Fruit fly (Drosophila melanogaster) whole organism, embryonic: ENCODE measurements around the gene Tim9b.
A peak's percentile ranks its signal among the peaks of the same experiment; 100 is the strongest.

Experiments
- Abd-B ChIP-seq: fragments of 200-800 bp; sonication (Bioruptor generic); optimal IDR thresholded peaks from 2 replicates; lab custom pipeline; 2018; ENCODE audit warnings: missing biosample characterization, mild to moderate bottlenecking, missing genetic modification characterization, moderate library complexity
- Ada2b ChIP-seq: fragments of 200-800 bp; sonication (Bioruptor generic); IDR thresholded peaks from 2 replicates; pipeline ENCODE4 v1.3.6; 2022; ENCODE audit warnings: missing biosample characterization, missing genetic modification characterization
- Asciz ChIP-seq: fragments of 200-800 bp; sonication (Bioruptor generic); optimal IDR thresholded peaks from 2 replicates; lab custom pipeline; 2017; ENCODE audit warnings: missing biosample characterization, mild to moderate bottlenecking, missing genetic modification characterization, missing genetic modification reagents
- CG1024 ChIP-seq: fragments of 200-800 bp; sonication (Bioruptor generic); IDR thresholded peaks from 2 replicates; pipeline ENCODE4 v1.3.6; 2022; ENCODE audit warnings: missing biosample characterization, missing genetic modification characterization
- CG10267 ChIP-seq: fragments of 200-800 bp; sonication (Bioruptor generic); optimal IDR thresholded peaks from 2 replicates; lab custom pipeline; 2018; ENCODE audit warnings: missing biosample characterization, mild to moderate bottlenecking, missing genetic modification characterization, moderate library complexity
- CG12744 ChIP-seq: fragments of 200-800 bp; sonication (Bioruptor generic); optimal IDR thresholded peaks from 2 replicates; lab custom pipeline; 2016; ENCODE audit warnings: missing biosample characterization, missing genetic modification characterization
- CG14667 ChIP-seq: fragments of 200-800 bp; sonication (Bioruptor generic); IDR thresholded peaks from 2 replicates; pipeline ENCODE4 v1.3.6; 2022; ENCODE audit warnings: missing biosample characterization, missing genetic modification characterization
- CG17186 ChIP-seq: fragments of 200-800 bp; sonication (Bioruptor generic); optimal IDR thresholded peaks from 3 replicates; lab custom pipeline; 2017; ENCODE audit warnings: missing biosample characterization, missing genetic modification reagents, missing genetic modification characterization
- CG17359 ChIP-seq: fragments of 200-800 bp; sonication (Bioruptor generic); optimal IDR thresholded peaks from 3 replicates; lab custom pipeline; 2018; ENCODE audit warnings: missing biosample characterization, mild to moderate bottlenecking, missing genetic modification characterization, moderate library complexity
- CG17829 ChIP-seq: fragments of 200-800 bp; optimal IDR thresholded peaks from 2 replicates; lab custom pipeline; 2019; ENCODE audit warnings: missing biosample characterization, mild to moderate bottlenecking, missing genetic modification characterization, moderate library complexity
- CG18476 ChIP-seq: fragments of 200-800 bp; sonication (Bioruptor generic); optimal IDR thresholded peaks from 2 replicates; lab custom pipeline; 2016; ENCODE audit warnings: missing biosample characterization, mild to moderate bottlenecking, missing genetic modification characterization
- CG2120 ChIP-seq: fragments of 200-800 bp; sonication (Bioruptor generic); optimal IDR thresholded peaks from 3 replicates; lab custom pipeline; 2016; ENCODE audit warnings: missing biosample characterization, missing genetic modification characterization
- CG4282 ChIP-seq: fragments of 200-800 bp; sonication (Bioruptor generic); optimal IDR thresholded peaks from 2 replicates; lab custom pipeline; 2016; ENCODE audit warnings: missing biosample characterization, missing genetic modification characterization
- CG43689 ChIP-seq: fragments of 200-800 bp; sonication (Bioruptor generic); IDR thresholded peaks from 2 replicates; pipeline ENCODE4 v1.3.6; 2022; ENCODE audit warnings: missing biosample characterization, missing genetic modification characterization
- CG4617 ChIP-seq: fragments of 200-800 bp; sonication (Bioruptor generic); optimal IDR thresholded peaks from 3 replicates; lab custom pipeline; 2016; ENCODE audit warnings: missing biosample characterization, missing genetic modification characterization, borderline replicate concordance
- CG6765 ChIP-seq: fragments of 200-800 bp; sonication (Bioruptor generic); optimal IDR thresholded peaks from 3 replicates; lab custom pipeline; 2017; ENCODE audit warnings: missing biosample characterization, mild to moderate bottlenecking, missing genetic modification characterization
- CG7357 ChIP-seq: fragments of 200-800 bp; sonication (Bioruptor generic); IDR thresholded peaks from 3 replicates; pipeline ENCODE4 v1.3.6; 2022; ENCODE audit warnings: missing biosample characterization, missing genetic modification characterization
- CG7786 ChIP-seq: fragments of 200-800 bp; sonication (Bioruptor generic); optimal IDR thresholded peaks from 2 replicates; lab custom pipeline; 2016; ENCODE audit warnings: missing biosample characterization, missing genetic modification characterization
- CG9797 ChIP-seq: fragments of 200-800 bp; sonication (Bioruptor generic); optimal IDR thresholded peaks from 3 replicates; lab custom pipeline; 2018; ENCODE audit warnings: missing biosample characterization, mild to moderate bottlenecking, missing genetic modification characterization
- Dref ChIP-seq: fragments of 200-800 bp; sonication (Bioruptor generic); IDR thresholded peaks from 2 replicates; pipeline ENCODE4 v1.3.6; 2022; ENCODE audit warnings: missing biosample characterization, missing genetic modification characterization
- Gug ChIP-seq: fragments of 200-800 bp; sonication (Bioruptor generic); IDR thresholded peaks from 4 replicates; pipeline ENCODE4 v1.3.6; 2022; ENCODE audit warnings: missing biosample characterization, missing genetic modification characterization
- HLH4C ChIP-seq: fragments of 200-800 bp; sonication (Bioruptor generic); IDR thresholded peaks from 3 replicates; pipeline ENCODE4 v1.3.6; 2022; ENCODE audit warnings: missing biosample characterization, missing genetic modification characterization; ENCODE audit not compliant: partially characterized antibody
- Hey ChIP-seq: fragments of 200-800 bp; sonication (Bioruptor generic); optimal IDR thresholded peaks from 3 replicates; lab custom pipeline; 2018; ENCODE audit warnings: missing biosample characterization, mild to moderate bottlenecking, missing genetic modification characterization
- Hr51 ChIP-seq, 2 experiments: fragments of 200-800 bp; sonication (Bioruptor generic); optimal IDR thresholded peaks; 2 replicates in 1 of 2; 3 replicates in 1 of 2; lab custom pipeline; 2016 to 2018; ENCODE audit warnings: missing biosample characterization in 2 of 2, missing genetic modification characterization in 2 of 2, mild to moderate bottlenecking in 1 of 2, moderate library complexity in 1 of 2
- Lim3 ChIP-seq: fragments of 200-800 bp; sonication (Bioruptor generic); IDR thresholded peaks from 2 replicates; pipeline ENCODE4 v1.3.6; 2022; ENCODE audit warnings: missing biosample characterization, missing genetic modification characterization
- Myb ChIP-seq: fragments of 200-800 bp; sonication (Bioruptor generic); optimal IDR thresholded peaks from 2 replicates; lab custom pipeline; 2016; ENCODE audit warnings: missing biosample characterization, missing genetic modification characterization
- Rfx ChIP-seq: fragments of 200-800 bp; sonication (Bioruptor generic); IDR thresholded peaks from 2 replicates; pipeline ENCODE4 v1.3.6; 2022; ENCODE audit warnings: missing biosample characterization, missing genetic modification characterization
- Scr ChIP-seq: fragments of 200-800 bp; sonication (Bioruptor generic); IDR thresholded peaks from 2 replicates; pipeline ENCODE4 v1.3.6; 2022; ENCODE audit warnings: missing biosample characterization, missing genetic modification characterization; ENCODE audit not compliant: partially characterized antibody
- TFAM ChIP-seq: fragments of 200-800 bp; sonication (Bioruptor generic); optimal IDR thresholded peaks from 2 replicates; lab custom pipeline; 2017; ENCODE audit warnings: missing biosample characterization, missing genetic modification characterization, inconsistent platforms
- Trl ChIP-seq, 3 experiments: fragments of >200 bp in 2 of 3; fragments of 200-800 bp in 1 of 3; sonication (Bioruptor generic) in 1 of 3; optimal IDR thresholded peaks; 2 replicates in 1 of 3; 3 replicates in 2 of 3; lab custom pipeline; 2016 to 2017; ENCODE audit warnings: missing biosample characterization in 1 of 3, missing genetic modification characterization in 1 of 3
- al ChIP-seq: fragments of 200-800 bp; sonication (Bioruptor generic); IDR thresholded peaks from 2 replicates; pipeline ENCODE4 v1.3.6; 2022; ENCODE audit warnings: missing biosample characterization, missing genetic modification characterization
- chinmo ChIP-seq: fragments of 200-800 bp; sonication (Bioruptor generic); IDR thresholded peaks from 4 replicates; pipeline ENCODE4 v1.3.6; 2022; ENCODE audit warnings: missing biosample characterization, missing genetic modification characterization; ENCODE audit not compliant: partially characterized antibody
- corto ChIP-seq: fragments of 200-800 bp; sonication (Bioruptor generic); optimal IDR thresholded peaks from 2 replicates; lab custom pipeline; 2016; ENCODE audit warnings: missing biosample characterization, mild to moderate bottlenecking, missing genetic modification characterization, moderate library complexity
- danr ChIP-seq: fragments of 200-800 bp; sonication (Bioruptor generic); IDR thresholded peaks from 2 replicates; pipeline ENCODE4 v1.3.6; 2022; ENCODE audit warnings: missing biosample characterization, missing genetic modification characterization
- gsb-n ChIP-seq: fragments of 200-800 bp; sonication (Bioruptor generic); optimal IDR thresholded peaks from 3 replicates; lab custom pipeline; 2018; ENCODE audit warnings: missing biosample characterization, mild to moderate bottlenecking, missing genetic modification characterization
- ind ChIP-seq: fragments of 200-800 bp; sonication (Bioruptor generic); optimal IDR thresholded peaks from 3 replicates; lab custom pipeline; 2016; ENCODE audit warnings: missing biosample characterization, missing genetic modification characterization
- jigr1 ChIP-seq: fragments of 200-800 bp; sonication (Bioruptor generic); IDR thresholded peaks from 3 replicates; pipeline ENCODE4 v1.3.6; 2022; ENCODE audit warnings: missing biosample characterization, missing genetic modification characterization
- jing ChIP-seq: fragments of 200-800 bp; sonication (Bioruptor generic); optimal IDR thresholded peaks from 2 replicates; lab custom pipeline; 2018; ENCODE audit warnings: missing biosample characterization, mild to moderate bottlenecking, missing genetic modification characterization
- kah ChIP-seq: fragments of 200-800 bp; sonication (Bioruptor generic); optimal IDR thresholded peaks from 2 replicates; lab custom pipeline; 2018; ENCODE audit warnings: missing biosample characterization, mild to moderate bottlenecking, missing genetic modification characterization
- kay ChIP-seq: fragments of 200-800 bp; sonication (Bioruptor generic); optimal IDR thresholded peaks from 2 replicates; lab custom pipeline; 2016; ENCODE audit warnings: missing biosample characterization, missing genetic modification characterization
- pnt ChIP-seq: fragments of 200-800 bp; sonication (Bioruptor generic); optimal IDR thresholded peaks from 3 replicates; lab custom pipeline; 2016; ENCODE audit warnings: missing biosample characterization, missing genetic modification characterization
- seq ChIP-seq: fragments of 200-800 bp; sonication (Bioruptor generic); IDR thresholded peaks from 2 replicates; pipeline ENCODE4 v1.3.6; 2022; ENCODE audit warnings: missing biosample characterization, missing genetic modification characterization
- slou ChIP-seq: fragments of 200-800 bp; sonication (Bioruptor generic); optimal IDR thresholded peaks from 3 replicates; lab custom pipeline; 2016; ENCODE audit warnings: missing biosample characterization, missing genetic modification characterization
- sug ChIP-seq: fragments of 200-800 bp; optimal IDR thresholded peaks from 2 replicates; lab custom pipeline; 2019; ENCODE audit warnings: missing biosample characterization, mild to moderate bottlenecking, missing genetic modification characterization, moderate library complexity
- tap ChIP-seq: fragments of 200-800 bp; optimal IDR thresholded peaks from 3 replicates; lab custom pipeline; 2019; ENCODE audit warnings: missing biosample characterization, mild to moderate bottlenecking, missing genetic modification characterization, moderate library complexity
- tll ChIP-seq, 2 experiments: fragments of 200-800 bp in 1 of 2; fragments of >200 bp in 1 of 2; sonication (Bioruptor generic) in 1 of 2; optimal IDR thresholded peaks; 2 replicates each; lab custom pipeline; 2017 to 2019; ENCODE audit warnings: missing biosample characterization in 2 of 2, missing genetic modification characterization in 2 of 2, mild to moderate bottlenecking in 1 of 2, moderate library complexity in 1 of 2
- unpg ChIP-seq: fragments of 200-800 bp; sonication (Bioruptor generic); optimal IDR thresholded peaks from 3 replicates; lab custom pipeline; 2018; ENCODE audit warnings: missing biosample characterization, mild to moderate bottlenecking, missing genetic modification characterization, moderate library complexity
- vvl ChIP-seq: fragments of 200-800 bp; sonication (Bioruptor generic); IDR thresholded peaks from 2 replicates; pipeline ENCODE4 v1.3.6; 2022; ENCODE audit warnings: missing biosample characterization, missing genetic modification characterization
- wor ChIP-seq: fragments of 200-800 bp; sonication (Bioruptor generic); IDR thresholded peaks from 2 replicates; pipeline ENCODE4 v1.3.6; 2022; ENCODE audit warnings: missing biosample characterization, missing genetic modification characterization
- z ChIP-seq: fragments of 200-800 bp; sonication (Bioruptor generic); IDR thresholded peaks from 3 replicates; pipeline ENCODE4 v1.3.6; 2022; ENCODE audit warnings: missing biosample characterization, missing genetic modification characterization

Gene Tim9b

dm6 chrX:19642819-19643504 is 24.6 kb upstream of the Tim9b start, which contains the start of the genes CG12237 and Sec61gamma (continued):
- TF ChIP-seq CG4617 (GFP tag; lab: Kevin White, UChicago) = peak; percentile 32
- TF ChIP-seq corto (GFP tag; lab: Kevin White, UChicago) = no peak
- no peak for TF ChIP-seq CG6765 (GFP tag; lab: Kevin White, UChicago)
- no peak for TF ChIP-seq kah
- TF ChIP-seq CG10267 (tag; lab: Kevin White, UChicago) = peak; percentile 41
- peak; percentile 57; the same call in 1 of the 2 replicates for TF ChIP-seq vvl (GFP tag; lab: Robert Waterston, UW)
- TF ChIP-seq CG4282 (GFP tag; lab: Kevin White, UChicago) = no peak
- no peak for TF ChIP-seq Hey (tag; lab: Kevin White, UChicago)
- TF ChIP-seq CG43689 (GFP tag; lab: Robert Waterston, UW) = no peak
- no peak for TF ChIP-seq seq
- no peak for TF ChIP-seq CG7786 (GFP tag; lab: Kevin White, UChicago)
- TF ChIP-seq z = no peak
- TF ChIP-seq CG9797 (GFP tag; lab: Kevin White, UChicago) = peak; percentile 31
- peak; percentile 22 for TF ChIP-seq Myb (GFP tag; lab: Kevin White, UChicago)
- no peak for TF ChIP-seq CG18476 (GFP tag; lab: Kevin White, UChicago)
- TF ChIP-seq Hr51 (GFP tag; optimal IDR thresholded peaks at IDR 0.05; lab: Kevin White, UChicago) = no peak
- no peak for TF ChIP-seq Gug (GFP tag; lab: Robert Waterston, UW)
- no peak for TF ChIP-seq ind (GFP tag; lab: Kevin White, UChicago)
- TF ChIP-seq jing (GFP tag; lab: Kevin White, UChicago) = no peak
- no peak for TF ChIP-seq danr (GFP tag; lab: Robert Waterston, UW)
- TF ChIP-seq sug (tag; lab: Kevin White, UChicago) = peak; percentile 44
- no peak for TF ChIP-seq CG7357
- TF ChIP-seq wor = no peak
- no peak for TF ChIP-seq CG12744
- TF ChIP-seq Asciz (GFP tag; lab: Kevin White, UChicago) = no peak
- TF ChIP-seq CG17359 (tag; lab: Kevin White, UChicago) = peak; percentile 26
- TF ChIP-seq CG14667 (GFP tag; lab: Robert Waterston, UW) = no peak
- no peak for TF ChIP-seq al (GFP tag; lab: Robert Waterston, UW)
- TF ChIP-seq CG1024 (GFP tag; lab: Robert Waterston, UW) = no peak
- TF ChIP-seq tap = no peak
- peak; percentile 72 for TF ChIP-seq Rfx (GFP tag; lab: Robert Waterston, UW)
- TF ChIP-seq CG2120 (GFP tag; lab: Kevin White, UChicago) = no peak
- no peak for TF ChIP-seq Lim3 (GFP tag; lab: Robert Waterston, UW)
- no peak for TF ChIP-seq Ada2b
- TF ChIP-seq slou (GFP tag; lab: Kevin White, UChicago) = no peak
- TF ChIP-seq HLH4C = no peak
- no peak for TF ChIP-seq Trl (optimal IDR thresholded peaks at IDR 0.05; lab: Kevin White, UChicago)
- TF ChIP-seq Trl (GFP tag; optimal IDR thresholded peaks at IDR 0.05; lab: Kevin White, UChicago) = peak; percentile 18
- TF ChIP-seq Dref (GFP tag; lab: Robert Waterston, UW) = peak; percentile 50
- TF ChIP-seq CG17186 (GFP tag; lab: Kevin White, UChicago) = peak; percentile 29
- no peak for TF ChIP-seq jigr1 (GFP tag; lab: Robert Waterston, UW)
- TF ChIP-seq chinmo = no peak
- no peak for TF ChIP-seq gsb-n (tag; lab: Kevin White, UChicago)
- TF ChIP-seq Scr (GFP tag; lab: Robert Waterston, UW) = no peak
- TF ChIP-seq TFAM (GFP tag; lab: Kevin White, UChicago) = no peak
- TF ChIP-seq tll (GFP tag; optimal IDR thresholded peaks at IDR 0.05; lab: Kevin White, UChicago) = no peak
- TF ChIP-seq unpg (GFP tag; lab: Kevin White, UChicago) = no peak
- no peak for TF ChIP-seq kay
- peak; percentile 49 for TF ChIP-seq CG17829 (tag; lab: Kevin White, UChicago)
- no peak for TF ChIP-seq pnt (GFP tag; lab: Kevin White, UChicago)
- no peak for TF ChIP-seq Abd-B (GFP tag; lab: Kevin White, UChicago)
